Worm (Caenorhabditis elegans) whole organism, late embryonic: ENCODE results near the gene clec-233.

Experiments used
- K02D7.2 ChIP-seq: sonication (generic microtip); optimal IDR thresholded peaks from 2 replicates; lab custom pipeline; 2017; ENCODE audit warnings: mild to moderate bottlenecking, missing genetic modification characterization, missing compliant biosample characterization
- ama-1 ChIP-seq: fragments of 150-350 bp; optimal IDR thresholded peaks from 2 replicates; lab custom pipeline; 2014
- ceh-34 ChIP-seq: sonication (generic microtip); optimal IDR thresholded peaks from 2 replicates; lab custom pipeline; 2016; ENCODE audit warnings: mild to moderate bottlenecking, missing genetic modification characterization, missing compliant biosample characterization
- eyg-1 ChIP-seq: sonication (generic microtip); optimal IDR thresholded peaks from 2 replicates; lab custom pipeline; 2016; ENCODE audit warnings: missing genotype, missing genetic modification characterization, missing compliant biosample characterization
- nhr-11 ChIP-seq: fragments of 150-350 bp; optimal IDR thresholded peaks from 2 replicates; lab custom pipeline; 2014; ENCODE audit warnings: missing biosample characterization, missing genetic modification characterization
- pha-4 ChIP-seq: fragments of 150-350 bp; optimal IDR thresholded peaks from 2 replicates; lab custom pipeline; 2018; ENCODE audit warnings: missing biosample characterization, missing genetic modification reagents, missing genetic modification characterization
- pqm-1 ChIP-seq: sonication (generic microtip); optimal IDR thresholded peaks from 2 replicates; lab custom pipeline; 2016; ENCODE audit warnings: missing genetic modification characterization, missing compliant biosample characterization
- syd-9 ChIP-seq: sonication (generic microtip); optimal IDR thresholded peaks from 2 replicates; lab custom pipeline; 2016; ENCODE audit warnings: mild to moderate bottlenecking, missing genetic modification characterization, moderate library complexity, missing compliant biosample characterization
- tbx-7 ChIP-seq: sonication (generic microtip); optimal IDR thresholded peaks from 2 replicates; lab custom pipeline; 2016; ENCODE audit warnings: missing genotype, missing genetic modification characterization, missing compliant biosample characterization

ce11 chrV:16198016-16198415 lies 35.7 kb upstream of the clec-233 start, which contains the start of gene F11A5.5:
- TF ChIP-seq pha-4 (tag; lab: Kevin White, UChicago) (no peak), K02D7.2 (tag; lab: Kevin White, UChicago) (no peak), pqm-1 (tag; lab: Kevin White, UChicago) (no peak), ama-1 (lab: Kevin White, UChicago) (no peak), nhr-11 (no peak), ceh-34 (tag; lab: Kevin White, UChicago) (no peak), tbx-7 (tag; lab: Kevin White, UChicago) (no peak), eyg-1 (tag; lab: Kevin White, UChicago) (no peak), syd-9 (tag; lab: Kevin White, UChicago) (no peak)
